Worm (Caenorhabditis elegans) whole organism, midembryonic: ENCODE results near the gene Y71H2B.2.

ENCODE experiments used
- T22C8.4 ChIP-seq: fragments of 200-800 bp; sonication (Bioruptor generic); IDR thresholded peaks from 2 replicates; pipeline ENCODE4 v1.3.6; 2022; ENCODE audit warnings: missing genetic modification characterization, missing compliant biosample characterization
- cog-1 ChIP-seq: sonication (generic microtip); optimal IDR thresholded peaks from 2 replicates; lab custom pipeline; 2016; ENCODE audit warnings: missing genetic modification characterization, missing compliant biosample characterization
- flt-1 ChIP-seq: fragments of 200-800 bp; sonication (Bioruptor generic); IDR thresholded peaks from 2 replicates; pipeline ENCODE4 v1.3.6; 2022; ENCODE audit warnings: missing genetic modification characterization, missing compliant biosample characterization
- klf-2 ChIP-seq: fragments of 200-800 bp; sonication (Bioruptor generic); conservative IDR thresholded peaks from 2 replicates; pipeline ENCODE4 v1.3.6; 2022; ENCODE audit warnings: missing genetic modification reagents, missing genetic modification characterization, missing compliant biosample characterization
- med-1 ChIP-seq: sonication (generic microtip); optimal IDR thresholded peaks from 2 replicates; lab custom pipeline; 2017; ENCODE audit warnings: missing genetic modification characterization, mild to moderate bottlenecking, missing compliant biosample characterization, antibody characterized with exemption, missing genetic modification reagents; ENCODE audit not compliant: insufficient read depth
- ref-1 ChIP-seq: fragments of 200-800 bp; sonication (Bioruptor generic); conservative IDR thresholded peaks from 2 replicates; pipeline ENCODE4 v1.3.6; 2022; ENCODE audit warnings: missing genetic modification reagents, missing genetic modification characterization, missing compliant biosample characterization
- tab-1 ChIP-seq: fragments of 200-800 bp; sonication (Bioruptor generic); IDR thresholded peaks from 2 replicates; pipeline ENCODE4 v1.3.6; 2022; ENCODE audit warnings: missing genetic modification characterization, missing compliant biosample characterization
- ztf-23 ChIP-seq: fragments of 200-800 bp; sonication (Bioruptor generic); IDR thresholded peaks from 2 replicates; pipeline ENCODE4 v1.3.6; 2022; ENCODE audit warnings: missing genetic modification reagents, missing genetic modification characterization, missing compliant biosample characterization
- ztf-29 ChIP-seq: fragments of 200-800 bp; sonication (Bioruptor generic); IDR thresholded peaks from 2 replicates; pipeline ENCODE4 v1.3.6; 2022; ENCODE audit warnings: missing genetic modification reagents, missing genetic modification characterization, missing compliant biosample characterization

DNA sequence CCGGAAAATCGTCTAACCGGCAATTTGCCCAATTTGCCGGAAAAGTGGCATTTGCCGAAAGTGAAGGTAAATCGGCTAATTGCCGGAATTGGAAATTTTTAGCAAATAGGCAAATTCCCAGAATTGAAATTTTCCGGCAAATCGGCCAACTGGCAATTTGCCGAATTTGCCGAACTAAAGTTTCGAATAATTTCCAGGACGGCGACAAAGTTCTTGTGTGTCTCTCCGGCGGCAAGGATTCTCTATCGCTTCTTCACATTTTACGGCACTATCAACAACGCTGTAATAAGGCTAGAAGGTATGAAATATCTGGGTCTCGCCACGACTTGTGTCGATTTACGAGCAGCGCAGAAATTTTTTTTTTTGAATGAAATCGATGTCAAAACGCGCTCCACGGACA, 6.8 kb upstream of the Y71H2B.2 start:
- TF ChIP-seq ztf-29 (GFP tag; lab: Robert Waterston, UW), result no peak
- no peak for TF ChIP-seq tab-1 (GFP tag; lab: Robert Waterston, UW)
- no peak for TF ChIP-seq cog-1
- TF ChIP-seq med-1 (GFP tag; lab: Kevin White, UChicago), result no peak
- TF ChIP-seq flt-1 (GFP tag; lab: Robert Waterston, UW), result no peak
- TF ChIP-seq T22C8.4 (GFP tag; lab: Robert Waterston, UW), result no peak
- no peak for TF ChIP-seq klf-2
- TF ChIP-seq ref-1 (GFP tag; lab: Robert Waterston, UW), result no peak
- no peak for TF ChIP-seq ztf-23 (GFP tag; lab: Robert Waterston, UW)
